Worm (Caenorhabditis elegans): Measurements from ENCODE around the gene C17E7.4.

ce11 chrV:3902458-3903157 lies 10.0 kb downstream of the C17E7.4 start, which contains the start of the genes str-229 and srh-190:
- TF ChIP-seq nhr-20 (tag; optimal IDR thresholded peaks at IDR 0.05): no peak
- TF ChIP-seq pag-3 (tag; optimal IDR thresholded peaks at IDR 0.05; ENCODE audit: borderline replicate concordance, insufficient read depth): no peak
- no peak for TF ChIP-seq lir-3 (tag; optimal IDR thresholded peaks at IDR 0.05; ENCODE audit: poor library complexity)
- no peak for TF ChIP-seq mab-9 (GFP tag; IDR thresholded peaks at IDR 0.05)
- TF ChIP-seq sptf-1 (tag; optimal IDR thresholded peaks at IDR 0.05): no peak
- TF ChIP-seq ztf-4 (tag; optimal IDR thresholded peaks at IDR 0.05): no peak
- TF ChIP-seq egl-13 (tag; optimal IDR thresholded peaks at IDR 0.05): no peak
- TF ChIP-seq snpc-4 (tag; optimal IDR thresholded peaks at IDR 0.05): no peak
- TF ChIP-seq mef-2 (tag; optimal IDR thresholded peaks at IDR 0.05): no peak
- TF ChIP-seq elt-2 (tag; optimal IDR thresholded peaks at IDR 0.05): no peak
